Worm (Caenorhabditis elegans): Measurements from ENCODE around the gene sax-1.

Gene sax-1

DNA sequence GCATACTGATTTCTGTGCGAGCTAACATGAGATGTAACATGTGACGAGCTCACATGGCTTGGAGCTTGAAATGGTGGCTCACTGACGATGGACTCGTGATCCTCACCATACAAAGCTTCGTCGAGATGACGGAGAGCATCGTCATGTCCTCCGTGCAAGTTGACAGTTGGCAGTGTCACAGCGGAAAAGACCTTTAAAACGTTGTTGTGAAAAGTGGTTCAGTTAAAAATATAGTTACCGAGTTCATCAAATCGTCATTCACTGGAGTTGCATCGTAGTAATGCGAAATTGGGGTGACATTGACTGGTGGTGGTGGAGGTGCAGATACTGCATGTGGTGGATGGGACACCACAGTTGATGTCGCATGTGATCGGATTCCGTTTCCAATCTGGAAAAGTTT lies 39.5 kb downstream of the sax-1 start:
- TF ChIP-seq egl-5 (tag; optimal IDR thresholded peaks at IDR 0.05) (no peak), nhr-77 (tag; optimal IDR thresholded peaks at IDR 0.05) (no peak), nhr-43 (tag; optimal IDR thresholded peaks at IDR 0.05; ENCODE audit: poor library complexity, severe bottlenecking) (no peak), fos-1 (tag; optimal IDR thresholded peaks at IDR 0.05) (no peak), nhr-76 (tag; optimal IDR thresholded peaks at IDR 0.05) (no peak)

ce11 chrX:3605727-3606126 lies 44.2 kb downstream of the sax-1 start, which contains the start of gene C18B2.4:
Gene C18B2.4, minus strand, starts transcription at chrX:3605741.
- TF ChIP-seq skn-1 (tag; optimal IDR thresholded peaks at IDR 0.05) (peak; percentile 8), lsy-12 (tag; optimal IDR thresholded peaks at IDR 0.05) (peak; percentile 54), R02D3.7 (tag; optimal IDR thresholded peaks at IDR 0.05) (no peak), lin-15B (tag; optimal IDR thresholded peaks at IDR 0.05) (peak; percentile 79), elt-2 (tag; optimal IDR thresholded peaks at IDR 0.05) (peak; percentile 79), nfya-1 (tag; optimal IDR thresholded peaks at IDR 0.05; ENCODE audit: insufficient read depth) (peak; percentile 75), hmg-11 (tag; optimal IDR thresholded peaks at IDR 0.05) (peak; percentile 71), nhr-25 (tag; optimal IDR thresholded peaks at IDR 0.05) (peak; percentile 65), tbx-2 (tag; optimal IDR thresholded peaks at IDR 0.05) (no peak), pqm-1 (tag; optimal IDR thresholded peaks at IDR 0.05) (peak; percentile 74), ama-1 (optimal IDR thresholded peaks at IDR 0.05) (peak; percentile 21), snpc-4 (tag; optimal IDR thresholded peaks at IDR 0.05) (peak; percentile 35), aly-2 (tag; optimal IDR thresholded peaks at IDR 0.05) (no peak), zag-1 (tag; optimal IDR thresholded peaks at IDR 0.05) (no peak), nhr-11 (tag; optimal IDR thresholded peaks at IDR 0.05) (no peak), nhr-12 (tag; optimal IDR thresholded peaks at IDR 0.05) (no peak), unc-62 (GFP tag; optimal IDR thresholded peaks at IDR 0.05) (no peak), sea-2 (GFP tag; optimal IDR thresholded peaks at IDR 0.05) (no peak), egl-5 (tag; optimal IDR thresholded peaks at IDR 0.05) (peak; percentile 72), nhr-43 (tag; optimal IDR thresholded peaks at IDR 0.05; ENCODE audit: poor library complexity, severe bottlenecking) (peak; percentile 64), pha-4 (tag; optimal IDR thresholded peaks at IDR 0.05) (peak; percentile 88), mml-1 (tag; optimal IDR thresholded peaks at IDR 0.05) (no peak), egl-27 (tag; optimal IDR thresholded peaks at IDR 0.05) (peak; percentile 24), nhr-76 (tag; optimal IDR thresholded peaks at IDR 0.05) (no peak), ZK546.5 (tag; optimal IDR thresholded peaks at IDR 0.05) (no peak), lin-39 (tag; optimal IDR thresholded peaks at IDR 0.05) (peak; percentile 96), jun-1 (tag; optimal IDR thresholded peaks at IDR 0.05) (peak; percentile 83), elt-3 (tag; optimal IDR thresholded peaks at IDR 0.05) (peak in 1 of 3 experiments; percentile 25), ceh-28 (tag; optimal IDR thresholded peaks at IDR 0.05) (peak; percentile 38)

ce11 chrX:3602622-3603021 lies 47.3 kb downstream of the sax-1 start:
- TF ChIP-seq pha-4 (tag; optimal IDR thresholded peaks at IDR 0.05): no peak
- TF ChIP-seq mml-1 (tag; optimal IDR thresholded peaks at IDR 0.05): no peak
- no peak for TF ChIP-seq elt-1 (tag; optimal IDR thresholded peaks at IDR 0.05)
- no peak for TF ChIP-seq unc-39 (tag; optimal IDR thresholded peaks at IDR 0.05)
- no peak for TF ChIP-seq nhr-25 (tag; optimal IDR thresholded peaks at IDR 0.05)
- TF ChIP-seq elt-3 (tag; optimal IDR thresholded peaks at IDR 0.05): no peak
- TF ChIP-seq lsy-12 (tag; optimal IDR thresholded peaks at IDR 0.05): no peak
- no peak for TF ChIP-seq lin-39 (tag; optimal IDR thresholded peaks at IDR 0.05)
- no peak for TF ChIP-seq pqm-1 (tag; optimal IDR thresholded peaks at IDR 0.05)

- no peak for TF ChIP-seq lsy-12 (tag; optimal IDR thresholded peaks at IDR 0.05)
- no peak for TF ChIP-seq eor-1 (tag; optimal IDR thresholded peaks at IDR 0.05)
- TF ChIP-seq nfya-1 (tag; optimal IDR thresholded peaks at IDR 0.05; ENCODE audit: insufficient read depth): no peak
- TF ChIP-seq ztf-11 (tag; optimal IDR thresholded peaks at IDR 0.05): no peak
- no peak for TF ChIP-seq nhr-11 (tag; optimal IDR thresholded peaks at IDR 0.05)
- TF ChIP-seq nhr-77 (tag; optimal IDR thresholded peaks at IDR 0.05): no peak
- no peak for TF ChIP-seq tbx-2 (tag; optimal IDR thresholded peaks at IDR 0.05)
- TF ChIP-seq ama-1 (optimal IDR thresholded peaks at IDR 0.05): no peak
- no peak for TF ChIP-seq egl-5 (tag; optimal IDR thresholded peaks at IDR 0.05)
- TF ChIP-seq nhr-67 (tag; optimal IDR thresholded peaks at IDR 0.05): no peak
- TF ChIP-seq R02D3.7 (tag; optimal IDR thresholded peaks at IDR 0.05): no peak
Measured at ce11 chrX:3601531-3601930, 48.4 kb downstream of the sax-1 start, which contains the start of gene C18B2.3. Gene C18B2.3, plus strand, starts transcription at chrX:3601831.

Measured in whole organism, L3 larva.